Fruit fly (Drosophila melanogaster) whole organism, embryonic: ENCODE measurements around the gene NaPi-III.

Experiments used
- Adf1 ChIP-seq: fragments of 200-800 bp; sonication (Bioruptor generic); IDR thresholded peaks from 2 replicates; pipeline ENCODE4 v1.3.6; 2022; ENCODE audit warnings: missing biosample characterization, missing genetic modification characterization
- CG10431 ChIP-seq: fragments of 200-800 bp; sonication (Bioruptor generic); optimal IDR thresholded peaks from 3 replicates; lab custom pipeline; 2018; ENCODE audit warnings: missing biosample characterization, mild to moderate bottlenecking, missing genetic modification characterization
- CG10654 ChIP-seq: fragments of 200-800 bp; sonication (Bioruptor generic); optimal IDR thresholded peaks from 2 replicates; lab custom pipeline; 2016; ENCODE audit warnings: missing biosample characterization, missing genetic modification characterization
- CG12769 ChIP-seq: fragments of 200-800 bp; sonication (Bioruptor generic); optimal IDR thresholded peaks from 2 replicates; lab custom pipeline; 2019; ENCODE audit warnings: missing biosample characterization, mild to moderate bottlenecking, missing genetic modification characterization, moderate library complexity
- CG15269 ChIP-seq: fragments of 200-800 bp; sonication (Bioruptor generic); optimal IDR thresholded peaks from 2 replicates; lab custom pipeline; 2018; ENCODE audit warnings: missing biosample characterization, mild to moderate bottlenecking, missing genetic modification characterization, moderate library complexity
- CG16863 ChIP-seq: fragments of 200-800 bp; sonication (Bioruptor generic); optimal IDR thresholded peaks from 3 replicates; lab custom pipeline; 2016; ENCODE audit warnings: missing biosample characterization, missing genetic modification characterization
- CG17328 ChIP-seq: fragments of 200-800 bp; sonication (Bioruptor generic); IDR thresholded peaks from 2 replicates; pipeline ENCODE4 v1.3.6; 2022; ENCODE audit warnings: missing biosample characterization, missing genetic modification characterization
- CG17568 ChIP-seq: fragments of 200-800 bp; sonication (Bioruptor generic); optimal IDR thresholded peaks from 2 replicates; lab custom pipeline; 2018; ENCODE audit warnings: missing biosample characterization, mild to moderate bottlenecking, missing genetic modification characterization, moderate library complexity
- CG1832 ChIP-seq: fragments of 200-800 bp; sonication (Bioruptor generic); optimal IDR thresholded peaks from 2 replicates; lab custom pipeline; 2017; ENCODE audit warnings: missing biosample characterization, mild to moderate bottlenecking, missing genetic modification characterization, inconsistent platforms
- CG18619 ChIP-seq: fragments of 200-800 bp; sonication (Bioruptor generic); optimal IDR thresholded peaks from 3 replicates; lab custom pipeline; 2017; ENCODE audit warnings: missing biosample characterization, mild to moderate bottlenecking, missing genetic modification characterization
- CG30431 ChIP-seq: fragments of 200-800 bp; sonication (Bioruptor generic); optimal IDR thresholded peaks from 2 replicates; lab custom pipeline; 2017; ENCODE audit warnings: missing biosample characterization, missing genetic modification characterization
- CG33557 ChIP-seq: fragments of 200-800 bp; sonication (Bioruptor generic); optimal IDR thresholded peaks from 2 replicates; lab custom pipeline; 2019; ENCODE audit warnings: missing biosample characterization, mild to moderate bottlenecking, missing genetic modification characterization, moderate library complexity
- CG34422 ChIP-seq: fragments of 200-800 bp; sonication (Bioruptor generic); IDR thresholded peaks from 3 replicates; pipeline ENCODE4 v1.3.6; 2022; ENCODE audit warnings: missing biosample characterization, missing genetic modification characterization
- CG4360 ChIP-seq: fragments of 200-800 bp; sonication (Bioruptor generic); IDR thresholded peaks from 2 replicates; pipeline ENCODE4 v1.3.6; 2022; ENCODE audit warnings: missing biosample characterization, missing genetic modification characterization
- CG6254 ChIP-seq: fragments of 200-800 bp; sonication (Bioruptor generic); optimal IDR thresholded peaks from 3 replicates; lab custom pipeline; 2017; ENCODE audit warnings: mild to moderate bottlenecking, missing biosample characterization, missing genetic modification reagents, missing genetic modification characterization
- CG6654 ChIP-seq: fragments of 200-800 bp; sonication (Bioruptor generic); optimal IDR thresholded peaks from 2 replicates; lab custom pipeline; 2017; ENCODE audit warnings: missing biosample characterization, mild to moderate bottlenecking, missing genetic modification characterization
- CG6765 ChIP-seq: fragments of 200-800 bp; sonication (Bioruptor generic); optimal IDR thresholded peaks from 3 replicates; lab custom pipeline; 2017; ENCODE audit warnings: missing biosample characterization, mild to moderate bottlenecking, missing genetic modification characterization
- CG7372 ChIP-seq: fragments of 200-800 bp; sonication (Bioruptor generic); IDR thresholded peaks from 2 replicates; pipeline ENCODE4 v1.3.6; 2022; ENCODE audit warnings: missing biosample characterization, missing genetic modification characterization
- CG7839 ChIP-seq: fragments of 200-800 bp; sonication (Bioruptor generic); optimal IDR thresholded peaks from 3 replicates; lab custom pipeline; 2018; ENCODE audit warnings: missing biosample characterization, mild to moderate bottlenecking, missing genetic modification characterization, moderate library complexity
- CG7963 ChIP-seq: fragments of 200-800 bp; sonication (Bioruptor generic); IDR thresholded peaks from 3 replicates; pipeline ENCODE4 v1.3.6; 2022; ENCODE audit warnings: missing biosample characterization, missing genetic modification characterization; ENCODE audit not compliant: partially characterized antibody
- CG9932 ChIP-seq: fragments of 200-800 bp; sonication (Bioruptor generic); IDR thresholded peaks from 2 replicates; pipeline ENCODE4 v1.3.6; 2022; ENCODE audit warnings: missing biosample characterization, missing genetic modification characterization
- Dref ChIP-seq: fragments of 200-800 bp; sonication (Bioruptor generic); IDR thresholded peaks from 2 replicates; pipeline ENCODE4 v1.3.6; 2022; ENCODE audit warnings: missing biosample characterization, missing genetic modification characterization
- HLH4C ChIP-seq: fragments of 200-800 bp; sonication (Bioruptor generic); IDR thresholded peaks from 3 replicates; pipeline ENCODE4 v1.3.6; 2022; ENCODE audit warnings: missing biosample characterization, missing genetic modification characterization; ENCODE audit not compliant: partially characterized antibody
- Max ChIP-seq: fragments of 200-800 bp; sonication (Bioruptor generic); optimal IDR thresholded peaks from 2 replicates; lab custom pipeline; 2016; ENCODE audit warnings: missing biosample characterization, mild to moderate bottlenecking, missing genetic modification characterization
- Ptx1 ChIP-seq: fragments of 200-800 bp; sonication (Bioruptor generic); IDR thresholded peaks from 2 replicates; pipeline ENCODE4 v1.3.6; 2022; ENCODE audit warnings: missing biosample characterization, missing genetic modification characterization
- Spps ChIP-seq: fragments of 200-800 bp; sonication (Bioruptor generic); optimal IDR thresholded peaks from 2 replicates; lab custom pipeline; 2018; ENCODE audit warnings: missing biosample characterization, mild to moderate bottlenecking, missing genetic modification characterization
- Xrp1 ChIP-seq: fragments of 200-800 bp; sonication (Bioruptor generic); IDR thresholded peaks from 2 replicates; pipeline ENCODE4 v1.3.6; 2022; ENCODE audit warnings: missing biosample characterization, missing genetic modification characterization
- abd-A ChIP-seq: fragments of 200-800 bp; sonication (Bioruptor generic); optimal IDR thresholded peaks from 3 replicates; lab custom pipeline; 2019; ENCODE audit warnings: missing biosample characterization, mild to moderate bottlenecking, missing genetic modification characterization, moderate library complexity
- ac ChIP-seq: fragments of 200-800 bp; sonication (Bioruptor generic); optimal IDR thresholded peaks from 3 replicates; lab custom pipeline; 2017; ENCODE audit warnings: missing biosample characterization, mild to moderate bottlenecking, missing genetic modification characterization
- ase ChIP-seq: fragments of 200-800 bp; sonication (Bioruptor generic); IDR thresholded peaks from 3 replicates; pipeline ENCODE4 v1.3.6; 2022; ENCODE audit warnings: missing biosample characterization, missing genetic modification characterization
- ash1 ChIP-seq: fragments of 200-800 bp; sonication (Bioruptor generic); optimal IDR thresholded peaks from 2 replicates; lab custom pipeline; 2018; ENCODE audit warnings: missing biosample characterization, mild to moderate bottlenecking, missing genetic modification characterization
- ato ChIP-seq: fragments of 200-800 bp; sonication (Bioruptor generic); IDR thresholded peaks from 2 replicates; pipeline ENCODE4 v1.3.6; 2022; ENCODE audit warnings: missing biosample characterization, missing genetic modification characterization; ENCODE audit not compliant: partially characterized antibody
- bbx ChIP-seq: fragments of 200-800 bp; sonication (Bioruptor generic); IDR thresholded peaks from 2 replicates; pipeline ENCODE4 v1.3.6; 2022; ENCODE audit warnings: missing biosample characterization, missing genetic modification characterization; ENCODE audit not compliant: partially characterized antibody
- cad ChIP-seq: fragments of >200 bp; optimal IDR thresholded peaks from 2 replicates; lab custom pipeline; 2017; ENCODE audit warnings: missing biosample characterization, missing genetic modification characterization
- crol ChIP-seq: fragments of 200-800 bp; sonication (Bioruptor generic); IDR thresholded peaks from 2 replicates; pipeline ENCODE4 v1.3.6; 2022; ENCODE audit warnings: missing biosample characterization, missing genetic modification characterization
- crp ChIP-seq, 2 experiments: fragments of 200-800 bp; sonication (Bioruptor generic); optimal IDR thresholded peaks; 2 replicates in 1 of 2; 3 replicates in 1 of 2; lab custom pipeline; 2017; ENCODE audit warnings: missing biosample characterization in 2 of 2, missing genetic modification characterization in 2 of 2, mild to moderate bottlenecking in 1 of 2, moderate library complexity in 1 of 2
- da ChIP-seq: fragments of 200-800 bp; sonication (Bioruptor generic); optimal IDR thresholded peaks from 2 replicates; lab custom pipeline; 2016; ENCODE audit warnings: missing biosample characterization, missing genetic modification characterization
- eyg ChIP-seq: fragments of 200-800 bp; sonication (Bioruptor generic); optimal IDR thresholded peaks from 3 replicates; lab custom pipeline; 2016; ENCODE audit warnings: missing biosample characterization, missing genetic modification characterization
- gsb ChIP-seq: fragments of 200-800 bp; sonication (Bioruptor generic); IDR thresholded peaks from 2 replicates; pipeline ENCODE4 v1.3.6; 2022; ENCODE audit warnings: missing biosample characterization, missing genetic modification characterization
- kah ChIP-seq: fragments of 200-800 bp; sonication (Bioruptor generic); optimal IDR thresholded peaks from 2 replicates; lab custom pipeline; 2018; ENCODE audit warnings: missing biosample characterization, mild to moderate bottlenecking, missing genetic modification characterization
- ken ChIP-seq: fragments of 200-800 bp; sonication (Bioruptor generic); IDR thresholded peaks from 3 replicates; pipeline ENCODE4 v1.3.6; 2022; ENCODE audit warnings: missing biosample characterization, missing genetic modification characterization
- lbe ChIP-seq: fragments of 200-800 bp; sonication (Bioruptor generic); optimal IDR thresholded peaks from 2 replicates; lab custom pipeline; 2016; ENCODE audit warnings: missing biosample characterization, mild to moderate bottlenecking, missing genetic modification characterization
- lmd ChIP-seq: fragments of 200-800 bp; sonication (Bioruptor generic); IDR thresholded peaks from 2 replicates; pipeline ENCODE4 v1.3.6; 2022; ENCODE audit warnings: missing biosample characterization, missing genetic modification characterization
- nerfin-1 ChIP-seq: fragments of 200-800 bp; sonication (Bioruptor generic); optimal IDR thresholded peaks from 3 replicates; lab custom pipeline; 2019; ENCODE audit warnings: missing biosample characterization, mild to moderate bottlenecking, missing genetic modification characterization, moderate library complexity
- nom ChIP-seq: fragments of 200-800 bp; sonication (Bioruptor generic); optimal IDR thresholded peaks from 2 replicates; lab custom pipeline; 2017; ENCODE audit warnings: missing biosample characterization, missing genetic modification characterization, mild to moderate bottlenecking, moderate library complexity, missing genetic modification reagents
- org-1 ChIP-seq: fragments of 200-800 bp; sonication (Bioruptor generic); optimal IDR thresholded peaks from 2 replicates; lab custom pipeline; 2017; ENCODE audit warnings: missing biosample characterization, missing genetic modification characterization
- p53 ChIP-seq: fragments of 200-800 bp; sonication (Bioruptor generic); optimal IDR thresholded peaks from 2 replicates; lab custom pipeline; 2016; ENCODE audit warnings: missing biosample characterization, missing genetic modification characterization
- scrt ChIP-seq: fragments of 200-800 bp; sonication (Bioruptor generic); optimal IDR thresholded peaks from 2 replicates; lab custom pipeline; 2018; ENCODE audit warnings: missing biosample characterization, mild to moderate bottlenecking, missing genetic modification characterization, moderate library complexity
- sd ChIP-seq: fragments of 200-800 bp; sonication (Bioruptor generic); optimal IDR thresholded peaks from 3 replicates; lab custom pipeline; 2018; ENCODE audit warnings: missing biosample characterization, mild to moderate bottlenecking, missing genetic modification characterization, moderate library complexity
- yki ChIP-seq: fragments of >200 bp; optimal IDR thresholded peaks from 3 replicates; lab custom pipeline; 2018

The NaPi-III gene

DNA sequence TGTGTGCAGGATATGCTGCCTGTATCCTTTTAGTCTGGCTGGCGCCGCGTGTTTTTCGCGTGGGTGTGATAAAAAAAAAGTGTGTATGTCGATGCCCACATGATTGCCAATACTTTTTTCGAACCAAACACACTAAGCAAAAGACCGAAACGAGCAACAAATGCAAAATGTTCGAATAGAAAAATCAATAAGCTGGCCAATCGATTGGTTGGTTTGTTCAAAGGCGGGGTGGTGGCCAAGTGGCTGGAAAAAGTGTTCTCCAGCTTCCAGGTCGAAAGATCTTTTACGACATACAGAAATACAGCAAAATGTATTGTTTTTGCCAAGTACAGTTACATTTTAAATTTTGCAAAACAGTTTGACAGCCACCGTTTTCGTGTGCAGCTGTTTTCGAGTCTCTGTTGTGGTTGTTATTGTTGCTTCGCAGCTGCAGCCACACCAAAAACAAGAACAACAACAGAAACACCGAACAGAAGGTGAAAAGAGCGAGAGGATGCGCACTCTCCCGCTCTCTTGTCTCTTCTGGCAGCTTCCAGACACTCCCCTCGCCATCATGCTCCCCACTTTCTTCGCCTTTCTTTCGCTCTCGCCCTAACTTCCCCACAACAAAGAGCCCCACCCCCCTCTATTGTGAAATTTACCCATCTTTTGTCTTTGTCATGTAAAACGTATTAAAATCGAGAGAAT is 593 bp downstream of the NaPi-III start:
- TF ChIP-seq CG10654 (GFP tag; lab: Kevin White, UChicago) (no peak), scrt (GFP tag; lab: Kevin White, UChicago) (peak; percentile 22), Max (GFP tag; lab: Kevin White, UChicago) (no peak), ase (GFP tag; lab: Robert Waterston, UW) (0 out of 3 replicates have a peak, but pooled peaks have one; percentile 8), org-1 (GFP tag; lab: Kevin White, UChicago) (no peak), CG17328 (no peak), CG7963 (GFP tag; lab: Robert Waterston, UW) (no peak), CG6654 (GFP tag; lab: Kevin White, UChicago) (peak; percentile 96), CG6254 (GFP tag; lab: Kevin White, UChicago) (no peak), CG15269 (tag; lab: Kevin White, UChicago) (no peak), ash1 (GFP tag; lab: Kevin White, UChicago) (no peak), CG33557 (GFP tag; lab: Kevin White, UChicago) (no peak), gsb (GFP tag; lab: Robert Waterston, UW) (no peak), CG7839 (tag; lab: Kevin White, UChicago) (no peak), ac (GFP tag; lab: Kevin White, UChicago) (peak; percentile 29), crp (GFP tag; optimal IDR thresholded peaks at IDR 0.05; lab: Kevin White, UChicago) (peak in 1 of 2 experiments; percentile 60), CG17568 (GFP tag; lab: Kevin White, UChicago) (no peak), CG6765 (no peak), crol (GFP tag; lab: Robert Waterston, UW) (peak; percentile 96), CG9932 (no peak), CG16863 (no peak), lmd (GFP tag; lab: Robert Waterston, UW) (no peak), CG18619 (GFP tag; lab: Kevin White, UChicago) (no peak), kah (no peak), Xrp1 (GFP tag; lab: Robert Waterston, UW) (no peak), CG1832 (GFP tag; lab: Kevin White, UChicago) (peak; percentile 48), yki (lab: Kevin White, UChicago) (peak; percentile 72), ato (GFP tag; lab: Robert Waterston, UW) (0 out of 2 replicates have a peak, but pooled peaks have one; percentile 37), sd (tag; lab: Kevin White, UChicago) (peak; percentile 25), CG4360 (GFP tag; lab: Robert Waterston, UW) (peak; percentile 84), nom (peak; percentile 41), da (GFP tag; lab: Kevin White, UChicago) (peak; percentile 31), Ptx1 (no peak), lbe (no peak), abd-A (tag; lab: Kevin White, UChicago) (peak; percentile 32), CG7372 (GFP tag; lab: Robert Waterston, UW) (no peak), cad (GFP tag; lab: Kevin White, UChicago) (peak; percentile 75), ken (peak; percentile 50; the same call in 1 of the 3 replicates), Dref (GFP tag; lab: Robert Waterston, UW) (no peak), CG10431 (peak; percentile 49), CG12769 (tag; lab: Kevin White, UChicago) (peak; percentile 2), eyg (no peak), CG30431 (no peak), bbx (peak; percentile 20; the same call in 1 of the 2 replicates), Adf1 (GFP tag; lab: Robert Waterston, UW) (no peak), p53 (GFP tag; lab: Kevin White, UChicago) (no peak), CG34422 (GFP tag; lab: Robert Waterston, UW) (no peak), Spps (tag; lab: Kevin White, UChicago) (no peak), nerfin-1 (tag; lab: Kevin White, UChicago) (no peak), HLH4C (0 out of 3 replicates have a peak, but pooled peaks have one; percentile 19)
